Fruit fly (Drosophila melanogaster) whole organism, adult: ENCODE results near the gene CG13679.

Experiments used
- CG11617 ChIP-seq: fragments of 200-800 bp; sonication (Bioruptor generic); optimal IDR thresholded peaks from 2 replicates; lab custom pipeline; 2017; ENCODE audit warnings: mild to moderate bottlenecking, missing biosample characterization, missing genetic modification reagents, missing genetic modification characterization
- CG12768 ChIP-seq: fragments of 200-800 bp; sonication (Bioruptor generic); optimal IDR thresholded peaks from 2 replicates; lab custom pipeline; 2017; ENCODE audit warnings: missing biosample characterization, missing genetic modification characterization, mild to moderate bottlenecking, moderate library complexity, missing genetic modification reagents
- CG14711 ChIP-seq: fragments of 200-800 bp; sonication (Bioruptor generic); optimal IDR thresholded peaks from 2 replicates; lab custom pipeline; 2018; ENCODE audit warnings: missing biosample characterization, mild to moderate bottlenecking, missing genetic modification characterization, moderate library complexity
- CG1620 ChIP-seq: fragments of 200-800 bp; sonication (Bioruptor generic); optimal IDR thresholded peaks from 2 replicates; lab custom pipeline; 2016; ENCODE audit warnings: missing biosample characterization, missing genetic modification characterization
- CG33017 ChIP-seq: fragments of 200-800 bp; sonication (Bioruptor generic); optimal IDR thresholded peaks from 2 replicates; lab custom pipeline; 2018; ENCODE audit warnings: missing biosample characterization, mild to moderate bottlenecking, missing genetic modification characterization, moderate library complexity
- CG5204 ChIP-seq: fragments of 200-800 bp; sonication (Bioruptor generic); optimal IDR thresholded peaks from 2 replicates; lab custom pipeline; 2016; ENCODE audit warnings: missing biosample characterization, missing genetic modification characterization
- CG7045 ChIP-seq: fragments of 200-800 bp; sonication (Bioruptor generic); optimal IDR thresholded peaks from 2 replicates; lab custom pipeline; 2017; ENCODE audit warnings: missing biosample characterization, mild to moderate bottlenecking, missing genetic modification characterization
- CG7101 ChIP-seq: fragments of 200-800 bp; sonication (Bioruptor generic); optimal IDR thresholded peaks from 2 replicates; lab custom pipeline; 2018; ENCODE audit warnings: missing biosample characterization, mild to moderate bottlenecking, missing genetic modification characterization, moderate library complexity
- Clk ChIP-seq: fragments of 200-800 bp; sonication (Bioruptor generic); optimal IDR thresholded peaks from 2 replicates; lab custom pipeline; 2017; ENCODE audit warnings: missing biosample characterization, missing genetic modification characterization
- Crg-1 ChIP-seq: fragments of 200-800 bp; sonication (Bioruptor generic); optimal IDR thresholded peaks from 2 replicates; lab custom pipeline; 2016; ENCODE audit warnings: missing biosample characterization, missing genetic modification characterization
- Hr96 ChIP-seq: fragments of 200-800 bp; sonication (Bioruptor generic); optimal IDR thresholded peaks from 2 replicates; lab custom pipeline; 2016; ENCODE audit warnings: missing biosample characterization, missing genetic modification characterization
- Mnt ChIP-seq: fragments of 200-800 bp; sonication (Bioruptor generic); optimal IDR thresholded peaks from 2 replicates; lab custom pipeline; 2016; ENCODE audit warnings: missing biosample characterization, mild to moderate bottlenecking, missing genetic modification characterization
- bab1 ChIP-seq: fragments of 200-800 bp; sonication (Bioruptor generic); optimal IDR thresholded peaks from 3 replicates; lab custom pipeline; 2019; ENCODE audit warnings: missing biosample characterization, mild to moderate bottlenecking, missing genetic modification characterization, moderate library complexity
- cic ChIP-seq: fragments of 200-800 bp; sonication (Bioruptor generic); optimal IDR thresholded peaks from 2 replicates; lab custom pipeline; 2017; ENCODE audit warnings: missing biosample characterization, mild to moderate bottlenecking, missing genetic modification characterization, moderate library complexity
- cnc ChIP-seq, 2 experiments: fragments of >200 bp; optimal IDR thresholded peaks; 2 replicates each; lab custom pipeline; 2017
- kay ChIP-seq: fragments of 200-800 bp; sonication (Bioruptor generic); peaks from one replicate; lab custom pipeline; 2016; ENCODE audit warnings: missing biosample characterization, missing genetic modification characterization, borderline replicate concordance
- ovo ChIP-seq: fragments of 200-800 bp; sonication (Bioruptor generic); optimal IDR thresholded peaks from 2 replicates; lab custom pipeline; 2016; ENCODE audit warnings: missing biosample characterization, missing genetic modification characterization
- pad ChIP-seq: fragments of 200-800 bp; sonication (Bioruptor generic); optimal IDR thresholded peaks from 3 replicates; lab custom pipeline; 2017; ENCODE audit warnings: missing biosample characterization, missing genetic modification characterization, mild to moderate bottlenecking, moderate library complexity, missing genetic modification reagents
- tj ChIP-seq: fragments of 200-800 bp; sonication (Bioruptor generic); optimal IDR thresholded peaks from 3 replicates; lab custom pipeline; 2017; ENCODE audit warnings: missing biosample characterization, mild to moderate bottlenecking, missing genetic modification characterization, moderate library complexity
- toe ChIP-seq: fragments of 200-800 bp; sonication (Bioruptor generic); optimal IDR thresholded peaks from 2 replicates; lab custom pipeline; 2016; ENCODE audit warnings: missing biosample characterization, missing genetic modification characterization

The CG13679 gene

dm6 chr3L:8202317-8202842 is at the start of gene CG13679, which contains the start of gene CG7366:
CG13679 (plus strand) TSS chr3L:8202792.
CG7366 (minus strand) TSS chr3L:8202417.
- TF ChIP-seq bab1 (GFP tag; lab: Kevin White, UChicago) (no peak), Crg-1 (GFP tag; lab: Kevin White, UChicago) (no peak), CG1620 (no peak), CG11617 (GFP tag; lab: Kevin White, UChicago) (no peak), CG7101 (tag; lab: Kevin White, UChicago) (no peak), CG14711 (tag; lab: Kevin White, UChicago) (no peak), kay (GFP tag; lab: Kevin White, UChicago) (no peak), Clk (no peak), toe (no peak), tj (no peak), cic (GFP tag; lab: Kevin White, UChicago) (no peak), Mnt (no peak)

- TF ChIP-seq CG14711 (tag; lab: Kevin White, UChicago) (no peak), Crg-1 (GFP tag; lab: Kevin White, UChicago) (no peak), Hr96 (no peak), Mnt (no peak), CG1620 (no peak), cnc (optimal IDR thresholded peaks at IDR 0.05; lab: Kevin White, UChicago) (no peak), CG12768 (GFP tag; lab: Kevin White, UChicago) (no peak), CG7045 (GFP tag; lab: Kevin White, UChicago) (peak; percentile 75), toe (no peak), tj (peak; percentile 16), kay (GFP tag; lab: Kevin White, UChicago) (peak; percentile 4), CG5204 (GFP tag; lab: Kevin White, UChicago) (peak; percentile 61), ovo (GFP tag; lab: Kevin White, UChicago) (no peak)
Observed at dm6 chr3L:8153206-8153996, 49.2 kb upstream of the CG13679 start.

- TF ChIP-seq CG11617 (GFP tag; lab: Kevin White, UChicago), result no peak
- TF ChIP-seq tj, result peak; percentile 76
Observed at dm6 chr3L:8154544-8154943, 48.0 kb upstream of the CG13679 start.

dm6 chr3L:8155324-8155723 is 47.3 kb upstream of the CG13679 start:
- no peak for TF ChIP-seq CG7101 (tag; lab: Kevin White, UChicago)
- no peak for TF ChIP-seq ovo (GFP tag; lab: Kevin White, UChicago)
- no peak for TF ChIP-seq Hr96
- TF ChIP-seq CG7045 (GFP tag; lab: Kevin White, UChicago), result no peak
- no peak for TF ChIP-seq CG33017 (tag; lab: Kevin White, UChicago)
- TF ChIP-seq tj, result no peak
- TF ChIP-seq cic (GFP tag; lab: Kevin White, UChicago), result no peak
- TF ChIP-seq CG11617 (GFP tag; lab: Kevin White, UChicago), result no peak
- no peak for TF ChIP-seq CG12768 (GFP tag; lab: Kevin White, UChicago)
- no peak for TF ChIP-seq Mnt
- no peak for TF ChIP-seq pad (GFP tag; lab: Kevin White, UChicago)
- no peak for TF ChIP-seq kay (GFP tag; lab: Kevin White, UChicago)
- TF ChIP-seq CG1620, result no peak
- no peak for TF ChIP-seq Crg-1 (GFP tag; lab: Kevin White, UChicago)

dm6 chr3L:8156199-8156598 is 46.4 kb upstream of the CG13679 start:
- TF ChIP-seq CG1620, result no peak
- no peak for TF ChIP-seq CG11617 (GFP tag; lab: Kevin White, UChicago)
- no peak for TF ChIP-seq CG7045 (GFP tag; lab: Kevin White, UChicago)
- no peak for TF ChIP-seq Mnt
- no peak for TF ChIP-seq Clk
- TF ChIP-seq Hr96, result no peak
- TF ChIP-seq CG33017 (tag; lab: Kevin White, UChicago), result no peak
- no peak for TF ChIP-seq ovo (GFP tag; lab: Kevin White, UChicago)

dm6 chr3L:8157079-8157478 is 45.5 kb upstream of the CG13679 start:
- TF ChIP-seq ovo (GFP tag; lab: Kevin White, UChicago) (no peak), cnc (optimal IDR thresholded peaks at IDR 0.05; lab: Kevin White, UChicago) (no peak), bab1 (GFP tag; lab: Kevin White, UChicago) (no peak), Hr96 (no peak)

DNA sequence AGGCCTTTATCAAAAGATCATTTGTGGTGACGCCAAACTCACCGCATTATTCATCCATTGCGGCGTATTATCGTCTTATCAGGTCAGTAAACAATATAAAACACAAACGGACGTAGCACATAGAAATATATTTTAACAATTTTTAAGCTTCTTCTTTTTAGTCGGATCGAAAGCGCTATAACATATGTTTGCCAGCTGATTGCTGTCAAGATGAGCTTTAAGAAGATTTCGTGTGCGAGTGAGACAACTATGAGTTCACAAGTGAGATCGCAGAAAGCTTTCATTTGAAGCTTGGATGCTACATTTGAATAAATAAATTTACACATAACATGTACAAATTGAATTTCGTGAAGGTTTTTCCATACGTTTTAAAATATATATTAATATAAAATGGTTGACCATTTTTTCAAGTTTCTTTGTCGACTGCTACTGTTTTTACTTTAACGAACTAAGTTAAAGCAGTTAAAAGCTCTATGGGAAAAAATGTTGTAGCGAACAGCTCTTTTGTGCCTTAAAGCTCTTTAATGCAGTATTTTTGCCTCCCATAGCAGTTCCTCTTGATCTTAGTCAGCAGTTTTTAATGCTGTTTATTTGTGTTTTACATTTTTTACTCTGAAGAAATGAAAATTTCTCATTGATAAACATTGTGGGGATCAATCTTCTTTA is 43.7 kb upstream of the CG13679 start, which contains the start of gene CG42445:
TSS of gene CG42445 (minus strand) at position 186 of the 666 bp plus-strand sequence.
- TF ChIP-seq CG7101 (tag; lab: Kevin White, UChicago), result no peak
- TF ChIP-seq tj, result peak; percentile 99
- peak; percentile 76 for TF ChIP-seq kay (GFP tag; lab: Kevin White, UChicago)
- TF ChIP-seq CG1620, result no peak
- TF ChIP-seq bab1 (GFP tag; lab: Kevin White, UChicago), result peak; percentile 49
- no peak for TF ChIP-seq pad (GFP tag; lab: Kevin White, UChicago)
